Worm (Caenorhabditis elegans): Measurements from ENCODE around the gene B0244.10.

The B0244.10 gene

DNA sequence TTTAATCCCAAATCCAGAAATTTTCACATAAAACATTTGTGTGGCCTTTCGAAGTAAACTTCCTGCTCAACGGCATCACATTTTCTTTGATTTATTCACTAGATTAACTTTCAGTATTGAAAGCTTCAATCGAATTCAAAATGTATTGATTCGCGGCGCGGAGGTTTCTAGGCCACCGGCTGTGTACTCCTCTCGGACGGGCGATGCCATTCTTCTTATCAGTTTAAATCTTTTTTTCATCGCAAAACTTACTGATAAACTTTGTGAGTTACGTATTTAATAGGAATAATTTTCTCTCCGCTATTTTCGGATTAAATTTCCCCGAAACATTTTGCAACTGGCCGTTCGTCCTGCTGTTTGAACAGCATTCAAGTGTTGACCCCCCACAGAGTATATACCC lies 13.1 kb upstream of the B0244.10 start (continued):
- TF ChIP-seq zip-4 (GFP tag; optimal IDR thresholded peaks at IDR 0.05) (peak; percentile 51), lin-14 (GFP tag; optimal IDR thresholded peaks at IDR 0.05) (peak; percentile 77), efl-1 (optimal IDR thresholded peaks at IDR 0.05) (peak; percentile 91 to 93), efl-1 (GFP tag; optimal IDR thresholded peaks at IDR 0.05 in 1 of 2) (peak; percentile 90 to 99), lin-39 (tag; optimal IDR thresholded peaks at IDR 0.05) (peak; percentile 34), pag-3 (tag; optimal IDR thresholded peaks at IDR 0.05; ENCODE audit: borderline replicate concordance, insufficient read depth) (peak; percentile 69), lin-15B (tag; optimal IDR thresholded peaks at IDR 0.05) (peak; percentile 4), C16A3.4 (tag; optimal IDR thresholded peaks at IDR 0.05) (peak; percentile 45), mef-2 (tag; optimal IDR thresholded peaks at IDR 0.05) (no peak), irx-1 (tag; optimal IDR thresholded peaks at IDR 0.05) (peak; percentile 92), lsy-2 (tag; optimal IDR thresholded peaks at IDR 0.05) (peak; percentile 73 to 76), nhr-90 (tag; optimal IDR thresholded peaks at IDR 0.05; ENCODE audit: poor library complexity) (peak; percentile 93), ceh-8 (GFP tag; optimal IDR thresholded peaks at IDR 0.05) (peak; percentile 13), sptf-1 (tag; optimal IDR thresholded peaks at IDR 0.05) (no peak), C04F5.9 (tag; optimal IDR thresholded peaks at IDR 0.05) (peak; percentile 79), blmp-1 (tag; optimal IDR thresholded peaks at IDR 0.05) (no peak), ces-1 (GFP tag; optimal IDR thresholded peaks at IDR 0.05) (no peak), mab-9 (GFP tag; IDR thresholded peaks at IDR 0.05) (peak; percentile 60), sox-4 (tag; optimal IDR thresholded peaks at IDR 0.05) (peak; percentile 93), lir-3 (tag; optimal IDR thresholded peaks at IDR 0.05; ENCODE audit: poor library complexity) (peak; percentile 94), egl-13 (tag; optimal IDR thresholded peaks at IDR 0.05) (peak; percentile 80), nhr-85 (tag) (peak; percentile 89), aha-1 (tag; optimal IDR thresholded peaks at IDR 0.05) (no peak), unc-62 (GFP tag; optimal IDR thresholded peaks at IDR 0.05) (no peak), efl-3 (GFP tag; optimal IDR thresholded peaks at IDR 0.05) (peak; percentile 37), mep-1 (tag; optimal IDR thresholded peaks at IDR 0.05) (no peak), nhr-11 (tag; optimal IDR thresholded peaks at IDR 0.05) (peak; percentile 34), lin-35 (GFP tag; optimal IDR thresholded peaks at IDR 0.05) (peak; percentile 86 to 92), swsn-7 (tag; optimal IDR thresholded peaks at IDR 0.05) (peak; percentile 78), unc-98 (GFP tag; IDR thresholded peaks at IDR 0.05) (no peak; the same call in 1 of the 2 replicates), fkh-10 (GFP tag; optimal IDR thresholded peaks at IDR 0.05) (peak; percentile 34), ztf-4 (tag; optimal IDR thresholded peaks at IDR 0.05) (peak; percentile 69), ceh-82 (tag; optimal IDR thresholded peaks at IDR 0.05) (peak; percentile 45 to 66 (median 60)), hlh-4 (tag; optimal IDR thresholded peaks at IDR 0.05) (peak; percentile 13), nhr-71 (tag; optimal IDR thresholded peaks at IDR 0.05) (peak; percentile 91), skn-1 (tag; optimal IDR thresholded peaks at IDR 0.05) (peak; percentile 52)

DNA sequence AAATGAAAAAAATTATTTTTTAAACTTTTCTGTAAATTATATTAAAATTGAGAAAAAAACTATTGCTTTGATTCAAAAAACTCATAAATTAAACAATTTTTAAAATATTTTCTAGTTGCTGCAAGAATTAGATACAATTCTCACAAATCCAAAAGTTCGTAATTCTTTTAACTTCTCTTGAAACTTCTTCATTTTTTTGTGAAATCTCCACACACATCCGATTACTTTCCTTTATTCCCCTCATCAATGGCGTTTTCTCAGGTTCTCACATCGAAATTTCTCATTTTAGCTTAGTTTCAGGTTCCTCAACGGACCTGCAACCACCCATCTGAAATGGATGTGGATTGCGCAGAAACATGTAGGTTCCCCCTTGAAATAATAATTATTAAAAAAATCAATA lies 12.4 kb upstream of the B0244.10 start, which contains the start of gene wrm-1:
Gene wrm-1, plus strand, starts transcription at position 301 of the 400 bp plus-strand sequence.
- TF ChIP-seq vab-15 (tag; optimal IDR thresholded peaks at IDR 0.05) (no peak), dsc-1 (tag; optimal IDR thresholded peaks at IDR 0.05) (no peak), Y116A8C.19 (tag; optimal IDR thresholded peaks at IDR 0.05; ENCODE audit: borderline replicate concordance) (no peak), zip-4 (GFP tag; optimal IDR thresholded peaks at IDR 0.05) (no peak), alr-1 (tag; optimal IDR thresholded peaks at IDR 0.05; ENCODE audit: borderline replicate concordance) (no peak), nhr-19 (GFP tag; conservative IDR thresholded peaks at IDR 0.05) (no peak), fkh-10 (GFP tag; optimal IDR thresholded peaks at IDR 0.05) (no peak), mep-1 (tag; optimal IDR thresholded peaks at IDR 0.05) (no peak), ceh-63 (GFP tag; optimal IDR thresholded peaks at IDR 0.05) (no peak), unc-86 (tag; optimal IDR thresholded peaks at IDR 0.05) (no peak), elt-3 (tag; optimal IDR thresholded peaks at IDR 0.05) (no peak), nhr-237 (tag; optimal IDR thresholded peaks at IDR 0.05) (no peak), nhr-90 (tag; optimal IDR thresholded peaks at IDR 0.05; ENCODE audit: poor library complexity) (no peak), mab-9 (GFP tag; IDR thresholded peaks at IDR 0.05) (no peak), mef-2 (tag; optimal IDR thresholded peaks at IDR 0.05) (no peak), fos-1 (tag; optimal IDR thresholded peaks at IDR 0.05) (no peak), lin-13 (GFP tag; optimal IDR thresholded peaks at IDR 0.05) (no peak), unc-98 (GFP tag; IDR thresholded peaks at IDR 0.05) (no peak)

All from whole organism, L1 larva.